Fruit fly (Drosophila melanogaster) whole organism, prepupa: ENCODE results near the gene spir.

Experiments used
- CG11294 ChIP-seq: fragments of 200-800 bp; sonication (Bioruptor generic); IDR thresholded peaks from 2 replicates; pipeline ENCODE4 v1.3.6; 2022; ENCODE audit warnings: missing biosample characterization, missing genetic modification characterization
- CG11762 ChIP-seq: fragments of 200-800 bp; sonication (Bioruptor generic); optimal IDR thresholded peaks from 3 replicates; lab custom pipeline; 2016; ENCODE audit warnings: missing biosample characterization, missing genetic modification characterization; ENCODE audit not compliant: insufficient read depth
- CG11902 ChIP-seq: fragments of 200-800 bp; sonication (Bioruptor generic); optimal IDR thresholded peaks from 3 replicates; lab custom pipeline; 2016; ENCODE audit warnings: missing biosample characterization, missing genetic modification characterization
- CG1621 ChIP-seq: fragments of 200-800 bp; sonication (Bioruptor generic); optimal IDR thresholded peaks from 3 replicates; lab custom pipeline; 2018; ENCODE audit warnings: missing biosample characterization, mild to moderate bottlenecking, missing genetic modification characterization
- CG3032 ChIP-seq: fragments of 200-800 bp; optimal IDR thresholded peaks from 2 replicates; lab custom pipeline; 2019; ENCODE audit warnings: missing biosample characterization, mild to moderate bottlenecking, missing genetic modification characterization, moderate library complexity
- CG32006 ChIP-seq: fragments of 200-800 bp; sonication (Bioruptor generic); optimal IDR thresholded peaks from 3 replicates; lab custom pipeline; 2017; ENCODE audit warnings: missing biosample characterization, mild to moderate bottlenecking, missing genetic modification characterization
- CG34406 ChIP-seq: fragments of 200-800 bp; sonication (Bioruptor generic); optimal IDR thresholded peaks from 3 replicates; lab custom pipeline; 2016; ENCODE audit warnings: missing biosample characterization, missing genetic modification characterization
- CG3919 ChIP-seq: fragments of 200-800 bp; sonication (Bioruptor generic); optimal IDR thresholded peaks from 3 replicates; lab custom pipeline; 2016; ENCODE audit warnings: missing biosample characterization, missing genetic modification characterization
- CG6163 ChIP-seq: fragments of 200-800 bp; sonication (Bioruptor generic); IDR thresholded peaks from 3 replicates; pipeline ENCODE4 v1.3.6; 2022; ENCODE audit warnings: missing biosample characterization, missing genetic modification characterization
- CG6808 ChIP-seq: fragments of 200-800 bp; sonication (Bioruptor generic); optimal IDR thresholded peaks from 3 replicates; lab custom pipeline; 2017; ENCODE audit warnings: missing biosample characterization, missing genetic modification characterization, mild to moderate bottlenecking, moderate library complexity, missing genetic modification reagents
- CG8119 ChIP-seq: fragments of 200-800 bp; sonication (Bioruptor generic); IDR thresholded peaks from 3 replicates; pipeline ENCODE4 v1.3.6; 2022; ENCODE audit warnings: missing biosample characterization, missing genetic modification characterization
- CG8632 ChIP-seq: fragments of 200-800 bp; sonication (Bioruptor generic); optimal IDR thresholded peaks from 3 replicates; lab custom pipeline; 2016; ENCODE audit warnings: missing biosample characterization, missing genetic modification characterization
- CG9139 ChIP-seq: fragments of 200-800 bp; sonication (Bioruptor generic); optimal IDR thresholded peaks from 3 replicates; lab custom pipeline; 2017; ENCODE audit warnings: missing biosample characterization, mild to moderate bottlenecking, missing genetic modification characterization
- Eip75B ChIP-seq: fragments of 200-800 bp; sonication (Bioruptor generic); optimal IDR thresholded peaks from 3 replicates; lab custom pipeline; 2016; ENCODE audit warnings: missing biosample characterization, missing genetic modification characterization
- Eip78C ChIP-seq: fragments of 200-800 bp; sonication (Bioruptor generic); peaks from one replicate; lab custom pipeline; 2016; ENCODE audit warnings: missing biosample characterization, missing genetic modification characterization
- Eip93F ChIP-seq: fragments of 200-800 bp; sonication (Bioruptor generic); optimal IDR thresholded peaks from 2 replicates; lab custom pipeline; 2016; ENCODE audit warnings: missing biosample characterization, mild to moderate bottlenecking, missing genetic modification characterization
- Ets21C ChIP-seq: fragments of 200-800 bp; sonication (Bioruptor generic); optimal IDR thresholded peaks from 3 replicates; lab custom pipeline; 2016; ENCODE audit warnings: missing biosample characterization, missing genetic modification characterization
- Ets96B ChIP-seq: fragments of 200-800 bp; optimal IDR thresholded peaks from 2 replicates; lab custom pipeline; 2019; ENCODE audit warnings: missing biosample characterization, mild to moderate bottlenecking, missing genetic modification characterization, moderate library complexity
- Gug ChIP-seq: fragments of 200-800 bp; sonication (Bioruptor generic); IDR thresholded peaks from 2 replicates; pipeline ENCODE4 v1.3.6; 2022; ENCODE audit warnings: missing biosample characterization, missing genetic modification characterization
- Hr39 ChIP-seq: fragments of 200-800 bp; sonication (Bioruptor generic); optimal IDR thresholded peaks from 2 replicates; lab custom pipeline; 2016; ENCODE audit warnings: missing biosample characterization, missing genetic modification characterization
- Hr4 ChIP-seq: fragments of 200-800 bp; sonication (Bioruptor generic); optimal IDR thresholded peaks from 3 replicates; lab custom pipeline; 2016; ENCODE audit warnings: missing biosample characterization, missing genetic modification characterization
- Lpt ChIP-seq: fragments of 200-800 bp; sonication (Bioruptor generic); optimal IDR thresholded peaks from 3 replicates; lab custom pipeline; 2016; ENCODE audit warnings: missing biosample characterization, missing genetic modification characterization
- Met ChIP-seq: fragments of 200-800 bp; sonication (Bioruptor generic); optimal IDR thresholded peaks from 3 replicates; lab custom pipeline; 2016; ENCODE audit warnings: missing biosample characterization, missing genetic modification characterization
- OdsH ChIP-seq: fragments of 200-800 bp; sonication (Bioruptor generic); optimal IDR thresholded peaks from 3 replicates; lab custom pipeline; 2016; ENCODE audit warnings: missing biosample characterization, missing genetic modification characterization
- Smox ChIP-seq: fragments of 200-800 bp; sonication (Bioruptor generic); optimal IDR thresholded peaks from 3 replicates; lab custom pipeline; 2016; ENCODE audit warnings: missing biosample characterization, missing genetic modification characterization
- Sox102F ChIP-seq: fragments of 200-800 bp; sonication (Bioruptor generic); optimal IDR thresholded peaks from 2 replicates; lab custom pipeline; 2016; ENCODE audit warnings: missing biosample characterization, mild to moderate bottlenecking, missing genetic modification characterization
- Sox14 ChIP-seq: fragments of 200-800 bp; sonication (Bioruptor generic); optimal IDR thresholded peaks from 3 replicates; lab custom pipeline; 2016; ENCODE audit warnings: missing biosample characterization, missing genetic modification characterization
- acj6 ChIP-seq: fragments of 200-800 bp; sonication (Bioruptor generic); optimal IDR thresholded peaks from 3 replicates; lab custom pipeline; 2016; ENCODE audit warnings: missing biosample characterization, missing genetic modification characterization
- cyc ChIP-seq: fragments of 200-800 bp; sonication (Bioruptor generic); optimal IDR thresholded peaks from 3 replicates; lab custom pipeline; 2016; ENCODE audit warnings: missing biosample characterization, missing genetic modification characterization
- dac ChIP-seq: fragments of 200-800 bp; sonication (Bioruptor generic); optimal IDR thresholded peaks from 2 replicates; lab custom pipeline; 2017; ENCODE audit warnings: missing biosample characterization, mild to moderate bottlenecking, missing genetic modification characterization
- dsx ChIP-seq: fragments of 200-800 bp; optimal IDR thresholded peaks from 3 replicates; lab custom pipeline; 2019; ENCODE audit warnings: missing biosample characterization, mild to moderate bottlenecking, missing genetic modification characterization, moderate library complexity; ENCODE audit not compliant: poor library complexity, severe bottlenecking
- eg ChIP-seq: fragments of 200-800 bp; sonication (Bioruptor generic); IDR thresholded peaks from 3 replicates; pipeline ENCODE4 v1.3.6; 2022; ENCODE audit warnings: missing biosample characterization, missing genetic modification characterization
- esn ChIP-seq: fragments of 200-800 bp; sonication (Bioruptor generic); optimal IDR thresholded peaks from 2 replicates; lab custom pipeline; 2016; ENCODE audit warnings: missing biosample characterization, mild to moderate bottlenecking, missing genetic modification characterization, moderate library complexity
- fd59A ChIP-seq: fragments of 200-800 bp; sonication (Bioruptor generic); optimal IDR thresholded peaks from 2 replicates; lab custom pipeline; 2017; ENCODE audit warnings: missing biosample characterization, mild to moderate bottlenecking, missing genetic modification characterization, missing genetic modification reagents
- net ChIP-seq: fragments of 200-800 bp; sonication (Bioruptor generic); optimal IDR thresholded peaks from 3 replicates; lab custom pipeline; 2016; ENCODE audit warnings: missing biosample characterization, missing genetic modification characterization
- pdm3 ChIP-seq: fragments of 200-800 bp; sonication (Bioruptor generic); optimal IDR thresholded peaks from 3 replicates; lab custom pipeline; 2016; ENCODE audit warnings: missing biosample characterization, missing genetic modification characterization
- salr ChIP-seq, 2 experiments: fragments of 200-800 bp; sonication (Bioruptor generic); optimal IDR thresholded peaks; 3 replicates each; lab custom pipeline; 2016 to 2018; ENCODE audit warnings: missing biosample characterization in 2 of 2, missing genetic modification characterization in 2 of 2, mild to moderate bottlenecking in 1 of 2
- spab ChIP-seq: fragments of 200-800 bp; sonication (Bioruptor generic); optimal IDR thresholded peaks from 2 replicates; lab custom pipeline; 2017; ENCODE audit warnings: missing biosample characterization, mild to moderate bottlenecking, missing genetic modification characterization, missing genetic modification reagents
- ss ChIP-seq, 2 experiments: fragments of 200-800 bp; sonication (Bioruptor generic); optimal IDR thresholded peaks; 2 replicates in 1 of 2; 3 replicates in 1 of 2; lab custom pipeline; 2017 to 2018; ENCODE audit warnings: mild to moderate bottlenecking in 2 of 2, missing biosample characterization in 2 of 2, missing genetic modification characterization in 2 of 2, moderate library complexity in 1 of 2
- svp ChIP-seq: fragments of 200-800 bp; sonication (Bioruptor generic); peaks from one replicate; lab custom pipeline; 2016; ENCODE audit warnings: missing biosample characterization, missing genetic modification characterization
- vri ChIP-seq: fragments of 200-800 bp; sonication (Bioruptor generic); optimal IDR thresholded peaks from 3 replicates; lab custom pipeline; 2016; ENCODE audit warnings: missing biosample characterization, mild to moderate bottlenecking, missing genetic modification characterization

spir gene

dm6 chr2L:20314693-20315268 is 3.8 kb downstream of the spir start:
- TF ChIP-seq acj6 (GFP tag; lab: Kevin White, UChicago) (no peak), svp (peak; percentile 56)
- TF ChIP-seq, all 60 proteins: peak for 1

- TF ChIP-seq dac (GFP tag; lab: Kevin White, UChicago) (no peak), fd59A (GFP tag; lab: Kevin White, UChicago) (no peak), Ets96B (tag; lab: Kevin White, UChicago) (no peak), Sox14 (no peak)
Measured at dm6 chr2L:20321207-20321773, 10.3 kb downstream of the spir start.

dm6 chr2L:20322013-20322638 is 11.1 kb downstream of the spir start:
- TF ChIP-seq Gug (GFP tag; lab: Robert Waterston, UW) (no peak), svp (peak; percentile 77), CG34406 (GFP tag; lab: Kevin White, UChicago) (no peak), pdm3 (no peak)

dm6 chr2L:20325383-20325782 is 14.4 kb downstream of the spir start:
- no peak for TF ChIP-seq CG1621
- TF ChIP-seq vri (GFP tag; lab: Kevin White, UChicago) = peak; percentile 30

- peak; percentile 78 for TF ChIP-seq Ets96B (tag; lab: Kevin White, UChicago)
- TF ChIP-seq cyc = peak; percentile 52
- TF ChIP-seq esn = peak; percentile 28
- TF ChIP-seq Hr39 (GFP tag; lab: Kevin White, UChicago) = peak; percentile 20
- peak; percentile 66 for TF ChIP-seq fd59A (GFP tag; lab: Kevin White, UChicago)
- peak; percentile 81 for TF ChIP-seq CG9139 (GFP tag; lab: Kevin White, UChicago)
- peak; percentile 84 for TF ChIP-seq Hr4
- peak; percentile 77 for TF ChIP-seq svp
- peak; percentile 96 for TF ChIP-seq Eip78C (GFP tag; lab: Kevin White, UChicago)
- peak; percentile 68 for TF ChIP-seq acj6 (GFP tag; lab: Kevin White, UChicago)
- peak; percentile 73 for TF ChIP-seq pdm3
- TF ChIP-seq Ets21C = no peak
- peak; percentile 92 for TF ChIP-seq spab (GFP tag; lab: Kevin White, UChicago)
- TF ChIP-seq vri (GFP tag; lab: Kevin White, UChicago) = no peak
- TF ChIP-seq ss (GFP tag; optimal IDR thresholded peaks at IDR 0.05; lab: Kevin White, UChicago) = peak; percentile 78 to 84
- peak; percentile 92 for TF ChIP-seq CG3919 (GFP tag; lab: Kevin White, UChicago)
- peak; percentile 84 for TF ChIP-seq CG8119 (GFP tag; lab: Robert Waterston, UW)
- no peak for TF ChIP-seq Met
- peak; percentile 94 for TF ChIP-seq CG6163 (GFP tag; lab: Robert Waterston, UW)
- peak; percentile 52 for TF ChIP-seq CG11902
- peak; percentile 88 for TF ChIP-seq CG3032
- peak; percentile 39 to 80 for TF ChIP-seq salr (GFP tag; optimal IDR thresholded peaks at IDR 0.05; lab: Kevin White, UChicago)
- TF ChIP-seq eg (GFP tag; lab: Robert Waterston, UW) = peak; percentile 93
- TF ChIP-seq Eip75B = peak; percentile 66
- TF ChIP-seq CG32006 (GFP tag; lab: Kevin White, UChicago) = peak; percentile 85
- peak; percentile 89 for TF ChIP-seq CG11762 (GFP tag; lab: Kevin White, UChicago)
- peak; percentile 88 for TF ChIP-seq CG6808 (GFP tag; lab: Kevin White, UChicago)
- TF ChIP-seq Smox (GFP tag; lab: Kevin White, UChicago) = no peak
- no peak for TF ChIP-seq Eip93F
- peak; percentile 76 for TF ChIP-seq OdsH
- TF ChIP-seq CG8632 (GFP tag; lab: Kevin White, UChicago) = peak; percentile 42
- peak; percentile 75 for TF ChIP-seq net (GFP tag; lab: Kevin White, UChicago)
- peak; percentile 82 for TF ChIP-seq Lpt (GFP tag; lab: Kevin White, UChicago)
- TF ChIP-seq CG11294 (GFP tag; lab: Robert Waterston, UW) = peak; percentile 86
- TF ChIP-seq dsx (GFP tag; lab: Kevin White, UChicago) = peak; percentile 84
- TF ChIP-seq Sox102F (GFP tag; lab: Kevin White, UChicago) = no peak
Measured at dm6 chr2L:20326317-20326716, 15.3 kb downstream of the spir start.
